Fruit fly (Drosophila melanogaster) whole organism: ENCODE data around the gene CG13250.

Experiments
- CG8478 ChIP-seq: fragments of >200 bp; optimal IDR thresholded peaks from 2 replicates; lab custom pipeline; 2018; ENCODE audit warnings: inconsistent platforms
- EcR ChIP-seq, 2 experiments: fragments of >200 bp; optimal IDR thresholded peaks; 2 replicates each; lab custom pipeline; 2017; ENCODE audit warnings: missing biosample characterization in 2 of 2, missing genetic modification characterization in 2 of 2, missing genetic modification reagents in 2 of 2
- pan ChIP-seq: fragments of >200 bp; optimal IDR thresholded peaks from 2 replicates; lab custom pipeline; 2017
- psq ChIP-seq: fragments of >200 bp; optimal IDR thresholded peaks from 2 replicates; lab custom pipeline; 2017

DNA sequence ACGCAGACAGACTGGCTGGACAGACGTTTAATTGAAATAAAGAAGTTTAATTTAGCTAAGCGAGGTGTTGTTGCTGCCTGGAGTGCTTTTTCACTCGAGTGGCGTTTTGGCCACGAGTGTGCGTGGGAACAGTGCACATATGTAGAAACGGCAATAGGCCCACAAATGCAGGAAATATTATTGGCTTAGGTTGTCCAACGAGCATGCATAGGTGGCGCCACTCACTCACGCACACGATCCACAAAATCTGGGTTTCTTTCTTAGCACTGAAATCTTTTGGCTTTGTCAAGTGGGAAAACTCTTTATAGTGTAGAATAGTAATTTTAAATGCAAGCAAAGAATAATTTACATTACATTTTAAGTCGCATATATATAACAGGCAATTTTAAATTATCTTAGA, 47.1 kb downstream of the CG13250 start:
- TF ChIP-seq CG8478 (lab: Kevin White, UChicago): no peak
- TF ChIP-seq EcR (GFP tag; optimal IDR thresholded peaks at IDR 0.05; lab: Kevin White, UChicago): no peak
- TF ChIP-seq pan (lab: Kevin White, UChicago): no peak
- TF ChIP-seq psq (lab: Kevin White, UChicago): no peak
